Fruit fly (Drosophila melanogaster) whole organism, wandering third instar larva: Measurements from ENCODE around the gene CG6931.

Source experiments
- Hr78 ChIP-seq: fragments of >200 bp; optimal IDR thresholded peaks from 2 replicates; lab custom pipeline; 2017; ENCODE audit warnings: missing biosample characterization, missing genetic modification characterization
- N ChIP-seq: fragments of >200 bp; optimal IDR thresholded peaks from 2 replicates; lab custom pipeline; 2018; ENCODE audit warnings: missing biosample characterization, missing external identifiers, missing genetic modification characterization
- Rel ChIP-seq, 2 experiments: fragments of 200-800 bp; sonication (Bioruptor generic) in 1 of 2; optimal IDR thresholded peaks; 2 replicates in 1 of 2; 3 replicates in 1 of 2; lab custom pipeline; 2016 to 2019; ENCODE audit warnings: mild to moderate bottlenecking in 2 of 2, missing biosample characterization in 2 of 2, missing genetic modification characterization in 2 of 2, moderate library complexity in 1 of 2
- Sp1 ChIP-seq: fragments of 200-800 bp; sonication (Bioruptor generic); optimal IDR thresholded peaks from 3 replicates; lab custom pipeline; 2019; ENCODE audit warnings: missing biosample characterization, mild to moderate bottlenecking, missing genetic modification characterization, moderate library complexity
- Vsx2 ChIP-seq: fragments of 200-300, 225-300 bp; sonication (Bioruptor generic); optimal IDR thresholded peaks from 2 replicates; lab custom pipeline; 2018; ENCODE audit warnings: missing biosample characterization, missing genetic modification characterization; ENCODE audit not compliant: partially characterized antibody
- ey ChIP-seq: fragments of 200-800 bp; sonication (Bioruptor generic); optimal IDR thresholded peaks from 2 replicates; lab custom pipeline; 2016; ENCODE audit warnings: missing biosample characterization, missing genetic modification characterization
- fru ChIP-seq: fragments of 200-800 bp; sonication (Bioruptor generic); optimal IDR thresholded peaks from 3 replicates; lab custom pipeline; 2016; ENCODE audit warnings: missing biosample characterization, mild to moderate bottlenecking, missing genetic modification characterization
- psq ChIP-seq: fragments of 200-800 bp; sonication (Bioruptor generic); optimal IDR thresholded peaks from 3 replicates; lab custom pipeline; 2017; ENCODE audit warnings: missing biosample characterization, mild to moderate bottlenecking, missing genetic modification characterization, moderate library complexity
- sage ChIP-seq: fragments of 200-800 bp; sonication (Bioruptor generic); optimal IDR thresholded peaks from 2 replicates; lab custom pipeline; 2016; ENCODE audit warnings: missing biosample characterization, mild to moderate bottlenecking, missing genetic modification characterization

DNA sequence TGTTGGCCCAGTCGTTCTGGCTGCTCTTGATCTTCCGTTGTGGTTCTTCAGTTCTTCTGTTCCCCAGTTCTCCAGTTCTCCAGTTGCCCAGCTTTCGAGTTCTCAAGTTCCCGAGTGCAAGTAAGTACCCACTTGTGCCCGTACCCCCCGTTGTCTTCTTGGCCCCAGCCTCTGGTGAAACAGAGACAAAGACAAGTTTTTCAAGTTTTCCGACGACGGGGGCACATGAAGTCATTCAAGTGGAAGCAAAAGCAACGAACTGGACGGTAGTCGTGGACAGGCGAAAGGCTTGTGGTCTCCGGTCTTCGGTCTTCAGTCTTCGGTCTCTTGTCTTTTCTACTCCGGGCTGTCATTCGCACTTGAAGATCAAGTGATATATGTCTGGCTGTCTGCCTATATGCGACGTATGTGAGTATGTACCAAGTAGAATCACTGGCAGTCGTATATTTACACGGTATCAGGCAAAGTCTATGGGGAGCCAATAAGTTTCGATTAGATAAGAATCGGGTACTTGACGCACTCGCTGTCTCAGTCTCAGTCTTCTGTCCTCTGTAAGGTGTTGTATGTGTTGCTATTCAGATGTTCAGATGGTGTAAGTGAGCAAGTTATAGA is 49.9 kb downstream of the CG6931 start:
- peak; percentile 64 for TF ChIP-seq psq (GFP tag; lab: Kevin White, UChicago)
- TF ChIP-seq Vsx2 (GFP tag; lab: Kevin White, UChicago), result peak; percentile 77
- TF ChIP-seq Hr78 (GFP tag; lab: Kevin White, UChicago), result no peak
- no peak for TF ChIP-seq Sp1 (GFP tag; lab: Kevin White, UChicago)
- peak; percentile 24 for TF ChIP-seq fru (GFP tag; lab: Kevin White, UChicago)
- TF ChIP-seq Rel (GFP tag; optimal IDR thresholded peaks at IDR 0.05; lab: Kevin White, UChicago), result no peak
- TF ChIP-seq Rel (tag; optimal IDR thresholded peaks at IDR 0.05; lab: Kevin White, UChicago), result no peak
- TF ChIP-seq N (GFP tag; lab: Kevin White, UChicago), result no peak
- TF ChIP-seq sage (GFP tag; lab: Kevin White, UChicago), result no peak
- peak; percentile 26 for TF ChIP-seq ey (GFP tag; lab: Kevin White, UChicago)
